Fruit fly (Drosophila melanogaster): Measurements from ENCODE around the gene Qtzl.

Qtzl gene

DNA sequence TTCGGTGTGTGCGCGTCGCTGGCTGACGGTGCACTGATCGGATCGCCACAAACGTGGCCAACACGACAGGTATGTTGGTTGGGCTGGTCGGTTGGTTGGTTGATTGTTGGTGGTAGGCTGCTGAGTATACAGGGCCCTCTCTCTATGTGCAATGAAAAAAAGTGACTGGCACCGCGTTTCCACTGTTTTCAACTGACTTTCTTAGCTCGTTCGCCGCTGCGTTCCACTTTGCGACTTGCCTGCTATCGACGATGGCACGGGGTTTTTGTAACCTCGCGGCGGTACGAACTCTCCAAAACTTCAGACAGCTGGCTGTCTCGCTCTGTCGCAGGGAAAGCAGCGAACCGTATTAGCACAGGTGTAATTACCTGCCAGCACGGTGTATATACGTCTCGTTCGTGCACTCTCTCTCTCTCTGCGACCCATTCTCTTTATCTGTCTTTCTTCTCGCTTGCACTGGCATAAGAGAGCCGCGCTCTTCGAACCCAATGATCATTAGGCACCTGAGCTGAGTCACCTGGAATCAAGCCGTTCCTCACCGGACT lies 24.6 kb upstream of the Qtzl start (continued):
- no peak for TF ChIP-seq pnt (GFP tag; optimal IDR thresholded peaks at IDR 0.05)
- no peak for TF ChIP-seq CG6791 (GFP tag; IDR thresholded peaks at IDR 0.05; ENCODE audit: partially characterized antibody)
- peak; percentile 43; the same call in 1 of the 3 replicates for TF ChIP-seq knrl (GFP tag; IDR thresholded peaks at IDR 0.05; ENCODE audit: partially characterized antibody)
- no peak for TF ChIP-seq wor (GFP tag; IDR thresholded peaks at IDR 0.05)
- no peak for TF ChIP-seq danr (GFP tag; IDR thresholded peaks at IDR 0.05)
- peak; percentile 31 for TF ChIP-seq pfk (GFP tag; optimal IDR thresholded peaks at IDR 0.05)
- no peak for TF ChIP-seq CG17568 (GFP tag; optimal IDR thresholded peaks at IDR 0.05)
- TF ChIP-seq ssp (GFP tag; IDR thresholded peaks at IDR 0.05) = no peak
- TF ChIP-seq CG13123 (GFP tag; optimal IDR thresholded peaks at IDR 0.05) = no peak
- no peak for TF ChIP-seq jumu (GFP tag; optimal IDR thresholded peaks at IDR 0.05)
- TF ChIP-seq CG9215 (GFP tag; IDR thresholded peaks at IDR 0.05) = no peak
- peak; percentile 83 for TF ChIP-seq exex (tag; optimal IDR thresholded peaks at IDR 0.05)
- TF ChIP-seq Atf3 (GFP tag; optimal IDR thresholded peaks at IDR 0.05) = peak; percentile 6
- TF ChIP-seq abd-A (tag; optimal IDR thresholded peaks at IDR 0.05) = peak; percentile 64
- TF ChIP-seq lov (optimal IDR thresholded peaks at IDR 0.05) = no peak
- TF ChIP-seq lov (GFP tag; IDR thresholded peaks at IDR 0.05) = 0 out of 3 replicates have a peak, but pooled peaks have one; percentile 43
- TF ChIP-seq sna (GFP tag; IDR thresholded peaks at IDR 0.05; ENCODE audit: partially characterized antibody) = 0 out of 2 replicates have a peak, but pooled peaks have one; percentile 41
- no peak for TF ChIP-seq CoRest (tag; optimal IDR thresholded peaks at IDR 0.05)
- no peak for TF ChIP-seq CG4730 (GFP tag; IDR thresholded peaks at IDR 0.05)
- no peak for TF ChIP-seq CG17802 (tag; optimal IDR thresholded peaks at IDR 0.05)
- no peak for TF ChIP-seq CG7928 (GFP tag; optimal IDR thresholded peaks at IDR 0.05)
- TF ChIP-seq grn (GFP tag; optimal IDR thresholded peaks at IDR 0.05) = peak; percentile 77
- no peak for TF ChIP-seq psq (GFP tag; optimal IDR thresholded peaks at IDR 0.05)
- no peak for TF ChIP-seq crc (GFP tag; optimal IDR thresholded peaks at IDR 0.05)
- TF ChIP-seq CG8359 (GFP tag; optimal IDR thresholded peaks at IDR 0.05; ENCODE audit: borderline replicate concordance) = peak; percentile 27
- no peak for TF ChIP-seq ranshi (GFP tag; IDR thresholded peaks at IDR 0.05)
- TF ChIP-seq HHEX (GFP tag; optimal IDR thresholded peaks at IDR 0.05) = peak; percentile 23
- no peak for TF ChIP-seq fd96Cb (tag; optimal IDR thresholded peaks at IDR 0.05)
- TF ChIP-seq br (optimal IDR thresholded peaks at IDR 0.05) = no peak
- peak in 1 of 2 experiments; percentile 51 for TF ChIP-seq insv (GFP tag; optimal IDR thresholded peaks at IDR 0.05)
- no peak for TF ChIP-seq repo (GFP tag; optimal IDR thresholded peaks at IDR 0.05)
- TF ChIP-seq btn (GFP tag; optimal IDR thresholded peaks at IDR 0.05) = no peak
- TF ChIP-seq Kr (GFP tag; optimal IDR thresholded peaks at IDR 0.05) = peak; percentile 17
- no peak for TF ChIP-seq Ets65A (GFP tag)
- TF ChIP-seq mirr (GFP tag; optimal IDR thresholded peaks at IDR 0.05) = peak; percentile 67
- TF ChIP-seq B-H2 (GFP tag; optimal IDR thresholded peaks at IDR 0.05) = no peak
- TF ChIP-seq pzg (GFP tag; optimal IDR thresholded peaks at IDR 0.05) = no peak
- 0 out of 2 replicates have a peak, but pooled peaks have one; percentile 18 for TF ChIP-seq CG11696 (GFP tag; IDR thresholded peaks at IDR 0.05)
- TF ChIP-seq ato (GFP tag; IDR thresholded peaks at IDR 0.05; ENCODE audit: partially characterized antibody) = peak; percentile 7; the same call in 1 of the 2 replicates
- peak; percentile 5 for TF ChIP-seq CG6854 (GFP tag; optimal IDR thresholded peaks at IDR 0.05)
- peak; percentile 11 for TF ChIP-seq Camta (GFP tag; optimal IDR thresholded peaks at IDR 0.05)
- no peak for TF ChIP-seq Xbp1 (GFP tag; optimal IDR thresholded peaks at IDR 0.05)
- no peak for TF ChIP-seq tna (GFP tag; IDR thresholded peaks at IDR 0.05; ENCODE audit: partially characterized antibody)
- TF ChIP-seq CG3281 (GFP tag; optimal IDR thresholded peaks at IDR 0.05) = peak; percentile 28
- no peak for TF ChIP-seq CG1792 (GFP tag; optimal IDR thresholded peaks at IDR 0.05)
- no peak; the same call in 1 of the 2 replicates for TF ChIP-seq inv (GFP tag; IDR thresholded peaks at IDR 0.05; ENCODE audit: partially characterized antibody)
- 0 out of 3 replicates have a peak, but pooled peaks have one; percentile 39 for TF ChIP-seq HLH4C (GFP tag; IDR thresholded peaks at IDR 0.05; ENCODE audit: partially characterized antibody)
- TF ChIP-seq Side (GFP tag; optimal IDR thresholded peaks at IDR 0.05) = peak; percentile 25
- TF ChIP-seq tio (GFP tag; optimal IDR thresholded peaks at IDR 0.05) = no peak
- no peak for TF ChIP-seq CG7357 (GFP tag; IDR thresholded peaks at IDR 0.05)

Data from whole organism, embryonic.